Fruit fly (Drosophila melanogaster) whole organism, embryonic: ENCODE results near the gene IFT43.

Experiments used
- Atf3 ChIP-seq: fragments of 200-800 bp; sonication (Bioruptor generic); optimal IDR thresholded peaks from 3 replicates; lab custom pipeline; 2016; ENCODE audit warnings: missing biosample characterization, missing genetic modification characterization
- CG1024 ChIP-seq: fragments of 200-800 bp; sonication (Bioruptor generic); IDR thresholded peaks from 2 replicates; pipeline ENCODE4 v1.3.6; 2022; ENCODE audit warnings: missing biosample characterization, missing genetic modification characterization
- CG10543 ChIP-seq: fragments of 200-800 bp; sonication (Bioruptor generic); optimal IDR thresholded peaks from 3 replicates; lab custom pipeline; 2017; ENCODE audit warnings: missing biosample characterization, mild to moderate bottlenecking, missing genetic modification characterization, moderate library complexity
- CG10959 ChIP-seq: fragments of 200-800 bp; sonication (Bioruptor generic); IDR thresholded peaks from 2 replicates; pipeline ENCODE4 v1.3.6; 2022; ENCODE audit warnings: missing biosample characterization, missing genetic modification characterization
- CG11456 ChIP-seq: fragments of 200-800 bp; sonication (Bioruptor generic); IDR thresholded peaks from 3 replicates; pipeline ENCODE4 v1.3.6; 2022; ENCODE audit warnings: missing biosample characterization, missing genetic modification characterization
- CG12155 ChIP-seq: fragments of 200-800 bp; sonication (Bioruptor generic); optimal IDR thresholded peaks from 3 replicates; lab custom pipeline; 2016; ENCODE audit warnings: missing biosample characterization, missing genetic modification characterization
- CG1233 ChIP-seq: fragments of 200-800 bp; sonication (Bioruptor generic); optimal IDR thresholded peaks from 4 replicates; lab custom pipeline; 2018; ENCODE audit warnings: missing biosample characterization, mild to moderate bottlenecking, missing genetic modification characterization
- CG12744 ChIP-seq: fragments of 200-800 bp; sonication (Bioruptor generic); optimal IDR thresholded peaks from 2 replicates; lab custom pipeline; 2016; ENCODE audit warnings: missing biosample characterization, missing genetic modification characterization
- CG14014 ChIP-seq: fragments of 200-800 bp; sonication (Bioruptor generic); IDR thresholded peaks from 2 replicates; pipeline ENCODE4 v1.3.6; 2022; ENCODE audit warnings: missing biosample characterization, missing genetic modification characterization
- CG14965 ChIP-seq: fragments of 200-800 bp; sonication (Bioruptor generic); optimal IDR thresholded peaks from 2 replicates; lab custom pipeline; 2016; ENCODE audit warnings: missing biosample characterization, missing genetic modification characterization, borderline replicate concordance
- CG16813 ChIP-seq: fragments of 200-800 bp; sonication (Bioruptor generic); IDR thresholded peaks from 3 replicates; pipeline ENCODE4 v1.3.6; 2022; ENCODE audit warnings: missing biosample characterization, missing genetic modification characterization; ENCODE audit not compliant: partially characterized antibody
- CG18476 ChIP-seq: fragments of 200-800 bp; sonication (Bioruptor generic); optimal IDR thresholded peaks from 2 replicates; lab custom pipeline; 2016; ENCODE audit warnings: missing biosample characterization, mild to moderate bottlenecking, missing genetic modification characterization
- CG18599 ChIP-seq: fragments of 200-800 bp; sonication (Bioruptor generic); optimal IDR thresholded peaks from 3 replicates; lab custom pipeline; 2017; ENCODE audit warnings: missing biosample characterization, missing genetic modification characterization, mild to moderate bottlenecking, moderate library complexity, missing genetic modification reagents
- CG30020 ChIP-seq: fragments of 200-800 bp; optimal IDR thresholded peaks from 2 replicates; lab custom pipeline; 2019; ENCODE audit warnings: missing biosample characterization, mild to moderate bottlenecking, missing genetic modification characterization, moderate library complexity
- CG32532 ChIP-seq: fragments of 200-800 bp; sonication (Bioruptor generic); IDR thresholded peaks from 2 replicates; pipeline ENCODE4 v1.3.6; 2022; ENCODE audit warnings: missing biosample characterization, missing genetic modification characterization
- CG34376 ChIP-seq: fragments of 200-800 bp; sonication (Bioruptor generic); optimal IDR thresholded peaks from 2 replicates; lab custom pipeline; 2018; ENCODE audit warnings: missing biosample characterization, mild to moderate bottlenecking, missing genetic modification characterization
- CG5953 ChIP-seq: fragments of 200-800 bp; sonication (Bioruptor generic); IDR thresholded peaks from 2 replicates; pipeline ENCODE4 v1.3.6; 2022; ENCODE audit warnings: missing biosample characterization, missing genetic modification characterization
- CG8765 ChIP-seq: fragments of 200-800 bp; sonication (Bioruptor generic); IDR thresholded peaks from 2 replicates; pipeline ENCODE4 v1.3.6; 2022; ENCODE audit warnings: missing biosample characterization, missing genetic modification characterization
- CG9727 ChIP-seq: fragments of 200-800 bp; sonication (Bioruptor generic); optimal IDR thresholded peaks from 3 replicates; lab custom pipeline; 2017; ENCODE audit warnings: missing biosample characterization, mild to moderate bottlenecking, missing genetic modification characterization
- Deaf1 ChIP-seq: fragments of 200-800 bp; optimal IDR thresholded peaks from 3 replicates; lab custom pipeline; 2019; ENCODE audit warnings: missing biosample characterization, mild to moderate bottlenecking, missing genetic modification characterization, moderate library complexity
- Gsc ChIP-seq: fragments of 200-800 bp; sonication (Bioruptor generic); IDR thresholded peaks from 2 replicates; pipeline ENCODE4 v1.3.6; 2022; ENCODE audit warnings: missing biosample characterization, missing genetic modification characterization
- Hr78 ChIP-seq, 2 experiments: fragments of 200-800 bp in 1 of 2; fragments of >200 bp in 1 of 2; sonication (Bioruptor generic) in 1 of 2; optimal IDR thresholded peaks; 2 replicates each; lab custom pipeline; 2017 to 2019; ENCODE audit warnings: missing biosample characterization in 2 of 2, missing genetic modification characterization in 2 of 2, mild to moderate bottlenecking in 1 of 2, moderate library complexity in 1 of 2
- Kr ChIP-seq: fragments of 200-800 bp; sonication (Bioruptor generic); optimal IDR thresholded peaks from 2 replicates; lab custom pipeline; 2017; ENCODE audit warnings: missing biosample characterization, mild to moderate bottlenecking, missing genetic modification characterization
- Ravus ChIP-seq: fragments of 200-800 bp; sonication (Bioruptor generic); IDR thresholded peaks from 2 replicates; pipeline ENCODE4 v1.3.6; 2022; ENCODE audit warnings: missing biosample characterization, missing genetic modification characterization
- Sry-β ChIP-seq: fragments of 200-800 bp; sonication (Bioruptor generic); optimal IDR thresholded peaks from 2 replicates; lab custom pipeline; 2018; ENCODE audit warnings: missing biosample characterization, mild to moderate bottlenecking, missing genetic modification characterization, moderate library complexity
- Tbp ChIP-seq: fragments of >200 bp; optimal IDR thresholded peaks from 2 replicates; lab custom pipeline; 2018; ENCODE audit warnings: missing biosample characterization, missing genetic modification characterization
- ac ChIP-seq: fragments of 200-800 bp; sonication (Bioruptor generic); optimal IDR thresholded peaks from 3 replicates; lab custom pipeline; 2017; ENCODE audit warnings: missing biosample characterization, mild to moderate bottlenecking, missing genetic modification characterization
- bsh ChIP-seq, 2 experiments: fragments of 200-800 bp; sonication (Bioruptor generic); optimal IDR thresholded peaks; 2 replicates each; lab custom pipeline; 2017 to 2018; ENCODE audit warnings: mild to moderate bottlenecking in 2 of 2, missing biosample characterization in 2 of 2, missing genetic modification characterization in 2 of 2, moderate library complexity in 1 of 2
- corto ChIP-seq: fragments of 200-800 bp; sonication (Bioruptor generic); optimal IDR thresholded peaks from 2 replicates; lab custom pipeline; 2016; ENCODE audit warnings: missing biosample characterization, mild to moderate bottlenecking, missing genetic modification characterization, moderate library complexity
- lab ChIP-seq: fragments of 200-800 bp; sonication (Bioruptor generic); optimal IDR thresholded peaks from 3 replicates; lab custom pipeline; 2017; ENCODE audit warnings: missing biosample characterization, missing genetic modification characterization, mild to moderate bottlenecking, moderate library complexity, missing genetic modification reagents
- mld ChIP-seq: fragments of 200-800 bp; sonication (Bioruptor generic); IDR thresholded peaks from 3 replicates; pipeline ENCODE4 v1.3.6; 2022; ENCODE audit warnings: missing biosample characterization, missing genetic modification characterization; ENCODE audit not compliant: partially characterized antibody
- slbo ChIP-seq: fragments of 200-800 bp; sonication (Bioruptor generic); IDR thresholded peaks from 2 replicates; pipeline ENCODE4 v1.3.6; 2022; ENCODE audit warnings: missing biosample characterization, missing genetic modification characterization
- sob ChIP-seq: fragments of 200-800 bp; sonication (Bioruptor generic); IDR thresholded peaks from 2 replicates; pipeline ENCODE4 v1.3.6; 2022; ENCODE audit warnings: missing biosample characterization, missing genetic modification characterization
- usp ChIP-seq: fragments of >200 bp; optimal IDR thresholded peaks from 2 replicates; lab custom pipeline; 2017; ENCODE audit warnings: missing biosample characterization, missing genetic modification characterization
- wor ChIP-seq: fragments of 200-800 bp; sonication (Bioruptor generic); IDR thresholded peaks from 2 replicates; pipeline ENCODE4 v1.3.6; 2022; ENCODE audit warnings: missing biosample characterization, missing genetic modification characterization
- z ChIP-seq: fragments of 200-800 bp; sonication (Bioruptor generic); IDR thresholded peaks from 3 replicates; pipeline ENCODE4 v1.3.6; 2022; ENCODE audit warnings: missing biosample characterization, missing genetic modification characterization
- zfh1 ChIP-seq: fragments of 200-800 bp; sonication (Bioruptor generic); IDR thresholded peaks from 3 replicates; pipeline ENCODE4 v1.3.6; 2022; ENCODE audit warnings: missing biosample characterization, missing genetic modification characterization

IFT43 gene

dm6 chr2L:12700381-12700963, 5.7 kb upstream of the IFT43 start, which contains the start of gene CG17036 (continued):
- TF ChIP-seq CG18599 (GFP tag; lab: Kevin White, UChicago) (peak; percentile 32), Ravus (GFP tag; lab: Robert Waterston, UW) (0 out of 2 replicates have a peak, but pooled peaks have one; percentile 6), CG34376 (peak; percentile 30), CG9727 (GFP tag; lab: Kevin White, UChicago) (peak; percentile 52), CG18476 (GFP tag; lab: Kevin White, UChicago) (no peak), bsh (GFP tag; optimal IDR thresholded peaks at IDR 0.05; lab: Kevin White, UChicago) (no peak), CG32532 (GFP tag; lab: Robert Waterston, UW) (peak; percentile 62; the same call in 1 of the 2 replicates), Sry-β (GFP tag; lab: Kevin White, UChicago) (no peak), CG1024 (GFP tag; lab: Robert Waterston, UW) (no peak), CG10543 (GFP tag; lab: Kevin White, UChicago) (peak; percentile 11), zfh1 (GFP tag; lab: Robert Waterston, UW) (0 out of 3 replicates have a peak, but pooled peaks have one; percentile 29), CG8765 (GFP tag; lab: Robert Waterston, UW) (no peak), lab (peak; percentile 47), CG10959 (no peak), CG1233 (GFP tag; lab: Kevin White, UChicago) (peak; percentile 7), CG14014 (GFP tag; lab: Robert Waterston, UW) (peak; percentile 55), CG12155 (peak; percentile 5), ac (no peak), sob (0 out of 2 replicates have a peak, but pooled peaks have one; percentile 36), Deaf1 (tag; lab: Kevin White, UChicago) (no peak), slbo (GFP tag; lab: Robert Waterston, UW) (peak; percentile 64), corto (GFP tag; lab: Kevin White, UChicago) (no peak), CG11456 (peak; percentile 50; the same call in 1 of the 3 replicates)

- TF ChIP-seq CG12744 (no peak), wor (GFP tag; lab: Robert Waterston, UW) (no peak), z (GFP tag; lab: Robert Waterston, UW) (no peak), CG10959 (no peak), Gsc (GFP tag; lab: Robert Waterston, UW) (no peak), mld (GFP tag; lab: Robert Waterston, UW) (no peak), CG30020 (tag; lab: Kevin White, UChicago) (no peak), CG5953 (no peak), usp (GFP tag; lab: Kevin White, UChicago) (no peak), Tbp (GFP tag; lab: Kevin White, UChicago) (no peak), CG14965 (no peak), CG16813 (GFP tag; lab: Robert Waterston, UW) (no peak), Atf3 (GFP tag; lab: Kevin White, UChicago) (no peak), Hr78 (GFP tag; optimal IDR thresholded peaks at IDR 0.05; lab: Kevin White, UChicago) (no peak), Kr (no peak)
These were observed 2.4 kb upstream of the IFT43 start, which contains the start of gene CG5781 for dm6 chr2L:12697223-12697622. Gene CG5781, minus strand, starts transcription at chr2L:12697323.
